Worm (Caenorhabditis elegans) whole organism, L4/young adult: ENCODE measurements around the gene F59A6.3.

Experiments
- W03F9.2 ChIP-seq: fragments of 150-350 bp; optimal IDR thresholded peaks from 2 replicates; lab custom pipeline; 2014; ENCODE audit warnings: missing biosample characterization, missing genetic modification characterization
- dao-5 ChIP-seq: sonication (generic microtip); optimal IDR thresholded peaks from 2 replicates; lab custom pipeline; 2016; ENCODE audit warnings: missing genotype, missing genetic modification characterization, moderate library complexity, missing compliant biosample characterization
- him-1 ChIP-seq: sonication (generic microtip); optimal IDR thresholded peaks from 2 replicates; lab custom pipeline; 2016; ENCODE audit warnings: missing genotype, missing genetic modification reagents, missing genetic modification characterization, missing compliant biosample characterization

F59A6.3 gene

ce11 chrII:4992977-4993376 lies 15.2 kb upstream of the F59A6.3 start, which contains the start of gene pigb-1:
TSS of gene pigb-1 (minus strand) at chrII:4993077.
- TF ChIP-seq W03F9.2 (tag; lab: Kevin White, UChicago) (no peak), dao-5 (tag; lab: Kevin White, UChicago) (no peak), him-1 (no peak)

ce11 chrII:4993530-4994192 lies 14.5 kb upstream of the F59A6.3 start, which contains the start of the genes eif-1 and vps-24:
TSS of gene eif-1 (minus strand) at chrII:4993580.
TSS of gene vps-24 (plus strand) at chrII:4993998.
- TF ChIP-seq him-1 (no peak), W03F9.2 (tag; lab: Kevin White, UChicago) (peak; percentile 33)

- TF ChIP-seq him-1: no peak
- no peak for TF ChIP-seq dao-5 (tag; lab: Kevin White, UChicago)
- no peak for TF ChIP-seq W03F9.2 (tag; lab: Kevin White, UChicago)
Measured at ce11 chrII:4994939-4995338, 13.2 kb upstream of the F59A6.3 start, which contains the start of gene rnh-1.0. TSS of gene rnh-1.0 (plus strand) at chrII:4995327.

ce11 chrII:4998657-4999056 lies 9.5 kb upstream of the F59A6.3 start, which contains the start of gene F59A6.11:
TSS of gene F59A6.11 (minus strand) at chrII:4998757.
- TF ChIP-seq him-1: no peak

- TF ChIP-seq him-1: no peak
- TF ChIP-seq dao-5 (tag; lab: Kevin White, UChicago): no peak
- no peak for TF ChIP-seq W03F9.2 (tag; lab: Kevin White, UChicago)
Measured at ce11 chrII:4999122-4999521, 9.0 kb upstream of the F59A6.3 start, which contains the start of gene citk-2. TSS of gene citk-2 (plus strand) at chrII:4999520.

- TF ChIP-seq dao-5 (tag; lab: Kevin White, UChicago) (no peak), W03F9.2 (tag; lab: Kevin White, UChicago) (no peak), him-1 (no peak)
Measured at ce11 chrII:5001866-5002265, 6.3 kb upstream of the F59A6.3 start.

ce11 chrII:5003660-5004059 lies 4.5 kb upstream of the F59A6.3 start, which contains the start of gene F59A6.10:
TSS of gene F59A6.10 (plus strand) at chrII:5003960.
- no peak for TF ChIP-seq W03F9.2 (tag; lab: Kevin White, UChicago)
- TF ChIP-seq him-1: no peak
- TF ChIP-seq dao-5 (tag; lab: Kevin White, UChicago): no peak

ce11 chrII:5004781-5005180 lies 3.4 kb upstream of the F59A6.3 start, which contains the start of gene F59A6.4:
TSS of gene F59A6.4 (plus strand) at chrII:5005081.
- TF ChIP-seq dao-5 (tag; lab: Kevin White, UChicago): no peak
- TF ChIP-seq W03F9.2 (tag; lab: Kevin White, UChicago): no peak
- no peak for TF ChIP-seq him-1

ce11 chrII:5011978-5012377 lies 3.8 kb downstream of the F59A6.3 start, which contains the start of gene F59A6.12:
TSS of gene F59A6.12 (minus strand) at chrII:5012078.
- TF ChIP-seq dao-5 (tag; lab: Kevin White, UChicago): no peak
- TF ChIP-seq him-1: no peak
- no peak for TF ChIP-seq W03F9.2 (tag; lab: Kevin White, UChicago)

ce11 chrII:5014399-5014798 lies 6.3 kb downstream of the F59A6.3 start, which contains the start of gene F59A6.2:
TSS of gene F59A6.2 (plus strand) at chrII:5014699.
- TF ChIP-seq dao-5 (tag; lab: Kevin White, UChicago): no peak
- TF ChIP-seq him-1: no peak
- TF ChIP-seq W03F9.2 (tag; lab: Kevin White, UChicago): no peak

ce11 chrII:5016144-5016543 lies 8.0 kb downstream of the F59A6.3 start:
- TF ChIP-seq W03F9.2 (tag; lab: Kevin White, UChicago): no peak
- no peak for TF ChIP-seq him-1
- no peak for TF ChIP-seq dao-5 (tag; lab: Kevin White, UChicago)

ce11 chrII:5016977-5017585 lies 8.9 kb downstream of the F59A6.3 start:
- TF ChIP-seq dao-5 (tag; lab: Kevin White, UChicago) (no peak), W03F9.2 (tag; lab: Kevin White, UChicago) (peak; percentile 45), him-1 (peak; percentile 12)

ce11 chrII:5018578-5018977 lies 10.4 kb downstream of the F59A6.3 start:
- TF ChIP-seq him-1: no peak
- TF ChIP-seq W03F9.2 (tag; lab: Kevin White, UChicago): no peak

- TF ChIP-seq dao-5 (tag; lab: Kevin White, UChicago) (no peak), him-1 (no peak), W03F9.2 (tag; lab: Kevin White, UChicago) (no peak)
Measured at ce11 chrII:5019389-5020108, 11.4 kb downstream of the F59A6.3 start.
